Fruit fly (Drosophila melanogaster): ENCODE data around the gene LysX.

LysX gene

DNA sequence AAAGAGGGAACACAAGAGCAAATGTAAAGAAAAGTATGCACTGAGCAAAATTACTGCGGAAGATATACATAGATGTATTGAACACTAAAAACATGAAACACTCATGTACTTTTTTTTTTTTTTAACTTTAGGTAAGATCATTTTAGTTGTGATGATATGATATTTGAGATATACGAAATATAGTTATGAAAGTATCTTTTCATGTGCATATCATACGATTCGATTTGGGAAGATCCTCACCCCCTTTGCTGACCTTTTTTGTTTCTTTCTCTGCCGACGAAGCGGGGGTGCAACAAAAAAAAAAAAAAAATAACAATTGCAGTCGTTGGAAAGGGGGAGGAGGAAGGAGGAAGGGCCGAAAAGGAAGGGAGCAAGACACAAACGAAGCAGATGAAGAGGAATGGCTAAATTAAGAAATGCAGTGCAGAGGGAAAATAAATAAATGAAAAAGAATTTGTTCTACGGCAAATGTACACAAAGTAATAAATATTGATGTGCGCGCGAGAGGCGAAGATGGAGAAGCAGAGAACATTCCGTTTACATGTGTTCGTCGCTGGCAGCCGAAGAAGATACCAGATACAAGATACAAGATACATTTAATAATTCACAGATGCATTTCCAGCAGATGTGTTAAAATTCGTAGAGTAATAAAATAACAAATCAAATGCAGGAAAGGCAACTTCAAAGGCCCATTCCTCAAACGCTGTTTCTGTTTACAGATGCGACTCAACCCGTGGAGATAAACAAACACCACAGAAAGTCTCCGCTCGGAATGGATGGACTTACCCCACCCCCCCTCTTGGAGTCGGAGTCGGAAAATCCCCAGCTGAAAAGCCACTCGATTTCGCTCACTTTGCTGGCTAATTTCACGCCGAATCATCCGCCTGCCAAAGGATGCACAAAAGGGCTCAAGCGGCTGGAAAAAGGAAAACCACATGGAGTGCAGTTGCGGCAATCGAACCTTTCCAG is 27.9 kb downstream of the LysX start (continued):
- TF ChIP-seq CTCF (GFP tag; optimal IDR thresholded peaks at IDR 0.05) (no peak), crp (GFP tag; optimal IDR thresholded peaks at IDR 0.05) (no peak), hth (optimal IDR thresholded peaks at IDR 0.05) (no peak), gcm (GFP tag; optimal IDR thresholded peaks at IDR 0.05) (no peak), aop (GFP tag; IDR thresholded peaks at IDR 0.05) (no peak), tup (GFP tag; optimal IDR thresholded peaks at IDR 0.05) (no peak), p53 (GFP tag; optimal IDR thresholded peaks at IDR 0.05) (no peak), toy (GFP tag; IDR thresholded peaks at IDR 0.05) (no peak), sd (tag; optimal IDR thresholded peaks at IDR 0.05) (no peak), CG2199 (GFP tag; IDR thresholded peaks at IDR 0.05) (peak; percentile 14; the same call in 1 of the 3 replicates), PHDP (tag; optimal IDR thresholded peaks at IDR 0.05) (no peak), zen (tag; optimal IDR thresholded peaks at IDR 0.05) (no peak), CG18262 (tag; optimal IDR thresholded peaks at IDR 0.05) (peak; percentile 77), Six4 (GFP tag; optimal IDR thresholded peaks at IDR 0.05) (no peak), CG10654 (GFP tag; optimal IDR thresholded peaks at IDR 0.05) (no peak), fd96Cb (tag; optimal IDR thresholded peaks at IDR 0.05) (peak; percentile 49), Atf3 (GFP tag; optimal IDR thresholded peaks at IDR 0.05) (no peak), H15 (GFP tag; IDR thresholded peaks at IDR 0.05) (no peak), ftz-f1 (GFP tag; optimal IDR thresholded peaks at IDR 0.05) (no peak), hkb (optimal IDR thresholded peaks at IDR 0.05) (no peak), hkb (GFP tag; IDR thresholded peaks at IDR 0.05) (peak; percentile 35), sug (tag; optimal IDR thresholded peaks at IDR 0.05) (no peak), HLH4C (GFP tag; IDR thresholded peaks at IDR 0.05; ENCODE audit: partially characterized antibody) (no peak), Ada2b (GFP tag; IDR thresholded peaks at IDR 0.05) (no peak), Awh (GFP tag; IDR thresholded peaks at IDR 0.05) (no peak), Ravus (GFP tag; IDR thresholded peaks at IDR 0.05) (no peak), CG7928 (GFP tag; optimal IDR thresholded peaks at IDR 0.05) (no peak), Stat92E (GFP tag; optimal IDR thresholded peaks at IDR 0.05) (no peak), gro (GFP tag; optimal IDR thresholded peaks at IDR 0.05) (no peak), CG32767 (GFP tag; IDR thresholded peaks at IDR 0.05) (no peak), CG11560 (tag; IDR thresholded peaks at IDR 0.05) (no peak), h (optimal IDR thresholded peaks at IDR 0.05) (no peak), CG17385 (GFP tag; optimal IDR thresholded peaks at IDR 0.05) (no peak), dati (GFP tag; IDR thresholded peaks at IDR 0.05) (no peak), B-H1 (GFP tag; IDR thresholded peaks at IDR 0.05) (no peak), CG10959 (GFP tag; IDR thresholded peaks at IDR 0.05) (peak; percentile 56), Dek (tag; optimal IDR thresholded peaks at IDR 0.05) (no peak), Ptx1 (GFP tag; IDR thresholded peaks at IDR 0.05) (0 out of 2 replicates have a peak, but pooled peaks have one; percentile 11), hbn (GFP tag; IDR thresholded peaks at IDR 0.05; ENCODE audit: partially characterized antibody) (no peak), CG18764 (GFP tag; optimal IDR thresholded peaks at IDR 0.05) (no peak), Atf-2 (GFP tag; optimal IDR thresholded peaks at IDR 0.05) (no peak), Lhr (GFP tag; optimal IDR thresholded peaks at IDR 0.05) (no peak), CrebB (tag; optimal IDR thresholded peaks at IDR 0.05) (no peak), CG6654 (GFP tag; optimal IDR thresholded peaks at IDR 0.05) (no peak), pho (GFP tag; optimal IDR thresholded peaks at IDR 0.05) (no peak), tgo (GFP tag; IDR thresholded peaks at IDR 0.05) (no peak; the same call in 2 of the 3 replicates), CG9727 (GFP tag; optimal IDR thresholded peaks at IDR 0.05) (no peak), CG13424 (tag; optimal IDR thresholded peaks at IDR 0.05) (no peak), CG18599 (GFP tag; optimal IDR thresholded peaks at IDR 0.05) (no peak), CG10462 (GFP tag; optimal IDR thresholded peaks at IDR 0.05) (no peak), CG6791 (GFP tag; IDR thresholded peaks at IDR 0.05; ENCODE audit: partially characterized antibody) (no peak)
